Worm (Caenorhabditis elegans): ENCODE data around the gene Y75B8A.24.

Y75B8A.24 gene

ce11 chrIII:12269807-12270206 lies 3.7 kb downstream of the Y75B8A.24 start:
- no peak for TF ChIP-seq zag-1 (tag; optimal IDR thresholded peaks at IDR 0.05)

- TF ChIP-seq nhr-77 (tag; optimal IDR thresholded peaks at IDR 0.05): no peak
- TF ChIP-seq ztf-11 (tag; optimal IDR thresholded peaks at IDR 0.05): no peak
- no peak for TF ChIP-seq nhr-11 (tag; optimal IDR thresholded peaks at IDR 0.05)
- no peak for TF ChIP-seq ztf-1 (GFP tag; conservative IDR thresholded peaks at IDR 0.05)
- TF ChIP-seq fos-1 (tag; optimal IDR thresholded peaks at IDR 0.05): no peak
- no peak for TF ChIP-seq unc-39 (tag; optimal IDR thresholded peaks at IDR 0.05)
- no peak for TF ChIP-seq zag-1 (tag; optimal IDR thresholded peaks at IDR 0.05)
- no peak for TF ChIP-seq F13H6.1 (tag; optimal IDR thresholded peaks at IDR 0.05)
- TF ChIP-seq dmd-4 (tag; optimal IDR thresholded peaks at IDR 0.05): no peak
- TF ChIP-seq lin-39 (tag; optimal IDR thresholded peaks at IDR 0.05): no peak
- TF ChIP-seq aly-2 (tag; optimal IDR thresholded peaks at IDR 0.05): no peak
- TF ChIP-seq mdl-1 (tag; optimal IDR thresholded peaks at IDR 0.05): no peak
- TF ChIP-seq crh-2 (tag; optimal IDR thresholded peaks at IDR 0.05): no peak
- TF ChIP-seq ama-1 (optimal IDR thresholded peaks at IDR 0.05): no peak
- no peak for TF ChIP-seq unc-55 (GFP tag; optimal IDR thresholded peaks at IDR 0.05)
- TF ChIP-seq sma-3 (GFP tag; optimal IDR thresholded peaks at IDR 0.05): no peak
- TF ChIP-seq nhr-25 (tag; optimal IDR thresholded peaks at IDR 0.05): no peak
These were observed 13.1 kb downstream of the Y75B8A.24 start for ce11 chrIII:12260413-12260812.

- TF ChIP-seq ztf-11 (tag; optimal IDR thresholded peaks at IDR 0.05) (no peak), mab-5 (tag; optimal IDR thresholded peaks at IDR 0.05) (no peak), Y55F3AM.14 (GFP tag; optimal IDR thresholded peaks at IDR 0.05) (no peak), fos-1 (tag; optimal IDR thresholded peaks at IDR 0.05) (no peak), zag-1 (tag; optimal IDR thresholded peaks at IDR 0.05) (no peak), sma-3 (GFP tag; optimal IDR thresholded peaks at IDR 0.05) (no peak), peb-1 (tag; optimal IDR thresholded peaks at IDR 0.05) (no peak), sem-4 (tag; optimal IDR thresholded peaks at IDR 0.05) (no peak), ceh-16 (tag; optimal IDR thresholded peaks at IDR 0.05) (no peak), nhr-23 (tag; optimal IDR thresholded peaks at IDR 0.05) (no peak), R02D3.7 (tag; optimal IDR thresholded peaks at IDR 0.05) (no peak), egl-27 (tag; optimal IDR thresholded peaks at IDR 0.05) (no peak), lsy-2 (tag; optimal IDR thresholded peaks at IDR 0.05) (no peak), elt-3 (tag; optimal IDR thresholded peaks at IDR 0.05) (no peak), C34F6.9 (tag; optimal IDR thresholded peaks at IDR 0.05) (no peak)
These were observed 13.8 kb downstream of the Y75B8A.24 start for ce11 chrIII:12259793-12260192.

ce11 chrIII:12253342-12253741 lies 20.2 kb downstream of the Y75B8A.24 start:
- TF ChIP-seq aly-2 (tag; optimal IDR thresholded peaks at IDR 0.05) (no peak), Y55F3AM.14 (GFP tag; optimal IDR thresholded peaks at IDR 0.05) (no peak), lin-39 (tag; optimal IDR thresholded peaks at IDR 0.05) (no peak), ztf-11 (tag; optimal IDR thresholded peaks at IDR 0.05) (no peak)

- TF ChIP-seq nhr-25 (tag; optimal IDR thresholded peaks at IDR 0.05): no peak
- no peak for TF ChIP-seq ztf-1 (GFP tag; conservative IDR thresholded peaks at IDR 0.05)
- TF ChIP-seq ceh-16 (tag; optimal IDR thresholded peaks at IDR 0.05): no peak
- TF ChIP-seq unc-62 (GFP tag; optimal IDR thresholded peaks at IDR 0.05): no peak
- no peak for TF ChIP-seq ztf-4 (tag; optimal IDR thresholded peaks at IDR 0.05)
- TF ChIP-seq ama-1 (optimal IDR thresholded peaks at IDR 0.05): no peak
- TF ChIP-seq snpc-4 (tag; optimal IDR thresholded peaks at IDR 0.05): no peak
- TF ChIP-seq mbf-1 (tag; optimal IDR thresholded peaks at IDR 0.05): no peak
- TF ChIP-seq egl-27 (tag; optimal IDR thresholded peaks at IDR 0.05): no peak
- no peak for TF ChIP-seq elt-3 (tag; optimal IDR thresholded peaks at IDR 0.05)
- no peak for TF ChIP-seq nhr-10 (tag; optimal IDR thresholded peaks at IDR 0.05)
- TF ChIP-seq alr-1 (tag; optimal IDR thresholded peaks at IDR 0.05): no peak
- TF ChIP-seq elt-1 (tag; optimal IDR thresholded peaks at IDR 0.05): no peak
- no peak for TF ChIP-seq sma-9 (GFP tag; optimal IDR thresholded peaks at IDR 0.05)
- no peak for TF ChIP-seq sma-9 (tag; optimal IDR thresholded peaks at IDR 0.05)
These were observed 22.4 kb downstream of the Y75B8A.24 start for ce11 chrIII:12251178-12251577.

Data from whole organism, L2 larva.